Worm (Caenorhabditis elegans) whole organism, L4 larva: ENCODE results near the gene C36C5.12.

Experiments used
- F37D6.2 ChIP-seq: sonication (generic microtip); optimal IDR thresholded peaks from 2 replicates; lab custom pipeline; 2016; ENCODE audit warnings: mild to moderate bottlenecking, missing genetic modification characterization, missing compliant biosample characterization
- F44E2.7 ChIP-seq: fragments of 200-800 bp; sonication (Bioruptor generic); IDR thresholded peaks from 2 replicates; pipeline ENCODE4 v2.1.2; 2022; ENCODE audit warnings: missing genetic modification characterization, missing compliant biosample characterization
- T26A8.4 ChIP-seq: fragments of 200-800 bp; sonication (Bioruptor generic); IDR thresholded peaks from 2 replicates; pipeline ENCODE4 v1.3.6; 2022; ENCODE audit warnings: missing genetic modification characterization, missing compliant biosample characterization
- ZK546.5 ChIP-seq, 2 experiments: sonication (generic microtip); optimal IDR thresholded peaks; 2 replicates each; lab custom pipeline; 2017; ENCODE audit warnings: missing biosample characterization in 2 of 2, missing genetic modification characterization in 2 of 2
- aha-1 ChIP-seq: fragments of 150-350 bp; peaks from one replicate; lab custom pipeline; 2014; ENCODE audit warnings: missing biosample characterization, missing genetic modification characterization
- attf-4 ChIP-seq: sonication (generic microtip); optimal IDR thresholded peaks from 3 replicates; lab custom pipeline; 2017; ENCODE audit warnings: missing biosample characterization, missing genetic modification characterization
- ceh-20 ChIP-seq: fragments of 200-800 bp; sonication (Bioruptor generic); IDR thresholded peaks from 2 replicates; pipeline ENCODE4 v1.3.6; 2022; ENCODE audit warnings: missing genetic modification reagents, missing genetic modification characterization, missing compliant biosample characterization
- ceh-32 ChIP-seq: sonication (generic microtip); optimal IDR thresholded peaks from 2 replicates; lab custom pipeline; 2016; ENCODE audit warnings: mild to moderate bottlenecking, missing genetic modification characterization, missing compliant biosample characterization; ENCODE audit not compliant: poor library complexity
- ceh-82 ChIP-seq: sonication (generic microtip); optimal IDR thresholded peaks from 2 replicates; lab custom pipeline; 2017; ENCODE audit warnings: missing biosample characterization, missing genetic modification characterization
- cey-2 ChIP-seq: sonication (generic microtip); optimal IDR thresholded peaks from 3 replicates; lab custom pipeline; 2017; ENCODE audit warnings: missing genetic modification characterization, mild to moderate bottlenecking, missing compliant biosample characterization, antibody characterized with exemption, borderline replicate concordance; ENCODE audit not compliant: insufficient read depth
- daf-16 ChIP-seq, 3 experiments: sonication (generic microtip); optimal IDR thresholded peaks; 2 replicates each; lab custom pipeline; 2016 to 2017; ENCODE audit warnings: missing genetic modification characterization in 3 of 3, missing genetic modification reagents in 3 of 3, mild to moderate bottlenecking in 2 of 3, missing compliant biosample characterization in 2 of 3, missing biosample characterization in 1 of 3, moderate library complexity in 1 of 3
- daf-19 ChIP-seq: fragments of 200-800 bp; sonication (Bioruptor generic); conservative IDR thresholded peaks from 2 replicates; pipeline ENCODE4 v1.3.6; 2022; ENCODE audit warnings: missing genetic modification characterization, missing compliant biosample characterization
- dmd-6 ChIP-seq: fragments of 200-800 bp; sonication (Bioruptor generic); IDR thresholded peaks from 2 replicates; pipeline ENCODE4 v1.3.6; 2022; ENCODE audit warnings: missing genetic modification reagents, missing genetic modification characterization, missing compliant biosample characterization
- duxl-1 ChIP-seq: sonication (generic microtip); optimal IDR thresholded peaks from 2 replicates; lab custom pipeline; 2016; ENCODE audit warnings: mild to moderate bottlenecking, missing genetic modification characterization, moderate library complexity, missing compliant biosample characterization; ENCODE audit not compliant: poor library complexity
- dve-1 ChIP-seq: sonication (generic microtip); optimal IDR thresholded peaks from 2 replicates; lab custom pipeline; 2017; ENCODE audit warnings: antibody characterized with exemption, mild to moderate bottlenecking, missing genetic modification characterization, missing compliant biosample characterization; ENCODE audit not compliant: insufficient read depth
- fos-1 ChIP-seq: fragments of 150-350 bp; optimal IDR thresholded peaks from 2 replicates; lab custom pipeline; 2014; ENCODE audit warnings: missing biosample characterization, missing genetic modification characterization
- gei-8 ChIP-seq: fragments of 200-800 bp; sonication (Bioruptor generic); optimal IDR thresholded peaks from 2 replicates; lab custom pipeline; 2018; ENCODE audit warnings: mild to moderate bottlenecking, missing genetic modification characterization, missing compliant biosample characterization
- hlh-11 ChIP-seq: fragments of 200-800 bp; sonication (Bioruptor generic); optimal IDR thresholded peaks from 2 replicates; lab custom pipeline; 2018; ENCODE audit warnings: mild to moderate bottlenecking, missing genetic modification characterization, missing compliant biosample characterization
- hmg-1.1 ChIP-seq: fragments of 200-800 bp; sonication (Bioruptor generic); IDR thresholded peaks from 2 replicates; pipeline ENCODE4 v1.3.6; 2022; ENCODE audit warnings: missing genetic modification reagents, missing genetic modification characterization, missing compliant biosample characterization
- lin-1 ChIP-seq: fragments of 200-800 bp; sonication (Bioruptor generic); IDR thresholded peaks from 2 replicates; pipeline ENCODE4 v1.3.6; 2022; ENCODE audit warnings: missing genetic modification reagents, missing genetic modification characterization, missing compliant biosample characterization
- lin-15B ChIP-seq: fragments of 150-350 bp; sonication (generic microtip); optimal IDR thresholded peaks from 3 replicates; lab custom pipeline; 2014; ENCODE audit warnings: missing biosample characterization, missing genetic modification characterization
- lin-29 ChIP-seq: fragments of 200-800 bp; sonication (Bioruptor generic); IDR thresholded peaks from 2 replicates; pipeline ENCODE4 v1.3.6; 2022; ENCODE audit warnings: missing genetic modification reagents, missing genetic modification characterization, missing compliant biosample characterization
- lin-38 ChIP-seq: fragments of 200-800 bp; sonication (Bioruptor generic); IDR thresholded peaks from 2 replicates; pipeline ENCODE4 v1.3.6; 2022; ENCODE audit warnings: missing genetic modification reagents, missing genetic modification characterization, missing compliant biosample characterization
- lir-3 ChIP-seq: sonication (generic microtip); optimal IDR thresholded peaks from 2 replicates; lab custom pipeline; 2016; ENCODE audit warnings: mild to moderate bottlenecking, missing genetic modification characterization, missing compliant biosample characterization
- lsy-2 ChIP-seq, 2 experiments: fragments of 150-350 bp in 1 of 2; sonication (generic microtip) in 1 of 2; optimal IDR thresholded peaks; 2 replicates each; lab custom pipeline; 2014 to 2017; ENCODE audit warnings: missing biosample characterization in 2 of 2, missing genetic modification characterization in 2 of 2
- mdt-29 ChIP-seq: fragments of 200-800 bp; sonication (Bioruptor generic); IDR thresholded peaks from 2 replicates; pipeline ENCODE4 v1.3.6; 2022; ENCODE audit warnings: missing genetic modification reagents, missing genetic modification characterization, missing compliant biosample characterization
- mep-1 ChIP-seq: fragments of 150-350 bp; sonication (generic microtip); optimal IDR thresholded peaks from 3 replicates; lab custom pipeline; 2014; ENCODE audit warnings: missing biosample characterization, missing genetic modification characterization
- mes-2 ChIP-seq: sonication (generic microtip); optimal IDR thresholded peaks from 2 replicates; lab custom pipeline; 2016; ENCODE audit warnings: missing genotype, mild to moderate bottlenecking, missing genetic modification characterization, missing compliant biosample characterization; ENCODE audit not compliant: poor library complexity, severe bottlenecking
- mxl-3 ChIP-seq: fragments of 200-800 bp; sonication (Bioruptor generic); optimal IDR thresholded peaks from 2 replicates; lab custom pipeline; 2018; ENCODE audit warnings: mild to moderate bottlenecking, missing genetic modification characterization, missing compliant biosample characterization
- nhr-102 ChIP-seq: sonication (generic microtip); optimal IDR thresholded peaks from 2 replicates; lab custom pipeline; 2016; ENCODE audit warnings: mild to moderate bottlenecking, missing genetic modification characterization, moderate library complexity, missing compliant biosample characterization
- nhr-28 ChIP-seq: fragments of 150-350 bp; optimal IDR thresholded peaks from 2 replicates; lab custom pipeline; 2014; ENCODE audit warnings: missing biosample characterization, missing genetic modification characterization
- nhr-48 ChIP-seq: sonication (generic microtip); optimal IDR thresholded peaks from 2 replicates; lab custom pipeline; 2016; ENCODE audit warnings: mild to moderate bottlenecking, missing genetic modification characterization, missing compliant biosample characterization
- nhr-6 ChIP-seq: fragments of 150-350 bp; optimal IDR thresholded peaks from 2 replicates; lab custom pipeline; 2014; ENCODE audit warnings: missing biosample characterization, missing genetic modification characterization
- pha-4 ChIP-seq, 2 experiments: fragments of 150-350 bp in 1 of 2; fragments of 200-800 bp in 1 of 2; sonication (Bioruptor generic) in 1 of 2; IDR thresholded peaks in 1 of 2; optimal IDR thresholded peaks in 1 of 2; 2 replicates each; pipeline versions ENCODE4 v1.3.6 to Lab custom; 2014 to 2022; ENCODE audit warnings: missing genetic modification characterization in 2 of 2, missing genetic modification reagents in 2 of 2, missing biosample characterization in 1 of 2, missing compliant biosample characterization in 1 of 2
- php-3 ChIP-seq: fragments of 200-800 bp; sonication (Bioruptor generic); IDR thresholded peaks from 2 replicates; pipeline ENCODE4 v1.3.6; 2022; ENCODE audit warnings: missing genetic modification reagents, missing genetic modification characterization, missing compliant biosample characterization
- pqm-1 ChIP-seq: sonication (generic microtip); optimal IDR thresholded peaks from 2 replicates; lab custom pipeline; 2017; ENCODE audit warnings: missing biosample characterization, missing genetic modification characterization
- sdz-12 ChIP-seq: fragments of 200-800 bp; sonication (Bioruptor generic); optimal IDR thresholded peaks from 2 replicates; lab custom pipeline; 2018; ENCODE audit warnings: mild to moderate bottlenecking, missing genetic modification characterization, missing compliant biosample characterization
- skn-1 ChIP-seq: fragments of 150-350 bp; optimal IDR thresholded peaks from 2 replicates; lab custom pipeline; 2014; ENCODE audit warnings: missing biosample characterization, missing genetic modification characterization
- spr-3 ChIP-seq: fragments of 200-800 bp; sonication (Bioruptor generic); optimal IDR thresholded peaks from 2 replicates; lab custom pipeline; 2018; ENCODE audit warnings: mild to moderate bottlenecking, missing genetic modification characterization, missing compliant biosample characterization
- tra-1 ChIP-seq: fragments of 200-800 bp; sonication (Bioruptor generic); IDR thresholded peaks from 2 replicates; pipeline ENCODE4 v1.3.6; 2022; ENCODE audit warnings: missing genetic modification reagents, missing genetic modification characterization, missing compliant biosample characterization
- unc-130 ChIP-seq: sonication (generic microtip); optimal IDR thresholded peaks from 2 replicates; lab custom pipeline; 2016; ENCODE audit warnings: missing genetic modification reagents, missing genetic modification characterization, missing compliant biosample characterization
- unc-62 ChIP-seq, 3 experiments: fragments of 150-350 bp in 1 of 3; sonication (generic microtip); optimal IDR thresholded peaks in 2 of 3; peaks in 1 of 3; 1 replicate in 1 of 3; 2 replicates in 2 of 3; lab custom pipeline; 2014 to 2017; ENCODE audit warnings: missing biosample characterization in 3 of 3, missing genetic modification characterization in 3 of 3, missing genetic modification reagents in 3 of 3, missing genotype in 1 of 3
- zag-1 ChIP-seq: fragments of 150-350 bp; optimal IDR thresholded peaks from 2 replicates; lab custom pipeline; 2014; ENCODE audit warnings: missing biosample characterization, missing genetic modification characterization
- ztf-11 ChIP-seq: fragments of 150-350 bp; optimal IDR thresholded peaks from 2 replicates; lab custom pipeline; 2014; ENCODE audit warnings: missing biosample characterization, missing genetic modification characterization
- ztf-7 ChIP-seq: fragments of 150-350 bp; optimal IDR thresholded peaks from 2 replicates; lab custom pipeline; 2014; ENCODE audit warnings: missing biosample characterization, missing genetic modification characterization

The C36C5.12 gene

DNA sequence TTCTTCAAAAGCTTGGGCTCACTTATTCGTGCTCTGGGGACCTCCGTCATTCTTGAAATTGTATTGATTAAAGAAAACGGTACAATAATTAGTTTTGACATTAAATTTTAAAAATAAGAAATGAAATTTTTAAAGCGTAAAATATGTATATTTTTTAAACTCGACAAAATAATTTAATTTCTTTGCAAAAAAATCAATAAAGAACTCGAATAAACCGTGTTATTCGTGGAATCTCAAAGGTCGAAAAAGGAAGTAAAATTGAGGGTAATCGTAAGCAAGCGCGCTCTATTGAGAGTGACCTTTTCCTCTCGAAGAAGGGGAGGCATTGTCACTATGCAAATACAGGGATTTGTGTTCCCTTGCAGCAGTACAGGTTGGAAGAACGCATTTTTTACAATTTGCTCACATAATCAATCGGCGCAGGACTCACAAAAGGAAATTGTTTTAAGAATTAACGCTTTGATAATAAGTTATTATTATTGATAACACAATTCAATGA lies 35.8 kb upstream of the C36C5.12 start, which contains the start of gene Y73C8B.2 (continued):
- TF ChIP-seq spr-3 (GFP tag; lab: Kevin White, UChicago) (no peak), nhr-102 (tag; lab: Kevin White, UChicago) (peak; percentile 34), lin-29 (GFP tag; lab: Robert Waterston, UW) (no peak), ztf-7 (tag; lab: Kevin White, UChicago) (no peak), nhr-6 (tag; lab: Kevin White, UChicago) (peak; percentile 83), pha-4 (GFP tag; IDR thresholded peaks at IDR 0.05; lab: Robert Waterston, UW) (no peak), pha-4 (tag; optimal IDR thresholded peaks at IDR 0.05; lab: Kevin White, UChicago) (peak; percentile 94), lin-15B (tag; lab: Kevin White, UChicago) (no peak), pqm-1 (tag; lab: Kevin White, UChicago) (peak; percentile 14), sdz-12 (no peak), dmd-6 (no peak), nhr-28 (tag; lab: Kevin White, UChicago) (peak; percentile 38), zag-1 (tag; lab: Kevin White, UChicago) (no peak), attf-4 (tag; lab: Kevin White, UChicago) (no peak), lsy-2 (tag; optimal IDR thresholded peaks at IDR 0.05; lab: Kevin White, UChicago) (peak in 1 of 2 experiments; percentile 58), daf-16 (GFP tag; optimal IDR thresholded peaks at IDR 0.05; lab: Kevin White, UChicago) (no peak), daf-16 (tag; optimal IDR thresholded peaks at IDR 0.05; lab: Kevin White, UChicago) (peak; percentile 13), aha-1 (tag; lab: Kevin White, UChicago) (peak; percentile 92), mep-1 (peak; percentile 59), lin-38 (GFP tag; lab: Robert Waterston, UW) (peak; percentile 81), mxl-3 (GFP tag; lab: Kevin White, UChicago) (no peak), hmg-1.1 (GFP tag; lab: Robert Waterston, UW) (peak; percentile 36; the same call in 1 of the 2 replicates)
- TF ChIP-seq, all 104 proteins: peak for 16

DNA sequence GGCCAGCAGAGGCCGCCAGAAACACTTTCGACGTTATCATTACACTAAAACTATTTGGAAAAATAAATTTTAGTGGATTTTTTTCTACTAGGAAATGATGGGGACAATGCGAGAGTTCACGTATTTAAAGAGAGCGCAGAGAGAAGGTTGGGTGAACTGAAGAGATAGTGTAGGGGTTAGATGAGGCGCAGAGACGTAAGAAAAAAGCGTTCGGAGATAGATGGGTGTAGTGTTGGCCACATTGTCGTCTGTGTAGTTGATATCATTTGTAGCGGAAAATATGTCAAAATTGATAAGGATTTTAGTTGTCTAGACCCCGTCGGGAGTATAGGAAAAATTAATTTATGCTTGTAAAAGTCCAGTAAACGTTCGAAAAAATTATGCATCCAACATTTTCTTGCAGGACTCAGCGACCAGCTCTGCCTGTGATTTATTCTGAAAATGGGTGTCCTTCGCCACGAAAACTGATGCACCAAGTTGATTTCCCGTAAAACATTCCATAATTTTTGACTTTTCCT lies 34.0 kb upstream of the C36C5.12 start, which contains the start of the genes Y73C8B.3 and Y73C8B.9:
Y73C8B.3 (minus strand) TSS at position 147 of the 518 bp plus-strand sequence.
Y73C8B.9 (plus strand) TSS at position 468 of the 518 bp plus-strand sequence.
- TF ChIP-seq ceh-20 (peak; percentile 40; the same call in 1 of the 2 replicates), unc-62 (GFP tag; optimal IDR thresholded peaks at IDR 0.05 in 1 of 2; lab: Kevin White, UChicago) (peak in 1 of 2 experiments; percentile 83), unc-62 (tag; optimal IDR thresholded peaks at IDR 0.05; lab: Kevin White, UChicago) (no peak), mxl-3 (GFP tag; lab: Kevin White, UChicago) (peak; percentile 43), nhr-48 (tag; lab: Kevin White, UChicago) (peak; percentile 76), ceh-32 (tag; lab: Kevin White, UChicago) (no peak), skn-1 (tag; lab: Kevin White, UChicago) (no peak), nhr-102 (tag; lab: Kevin White, UChicago) (peak; percentile 9), F44E2.7 (GFP tag; lab: Robert Waterston, UW) (no peak), duxl-1 (tag; lab: Kevin White, UChicago) (peak; percentile 36), tra-1 (no peak), lir-3 (tag; lab: Kevin White, UChicago) (no peak), dve-1 (peak; percentile 59), ceh-82 (tag; lab: Kevin White, UChicago) (no peak), fos-1 (tag; lab: Kevin White, UChicago) (no peak), daf-19 (GFP tag; lab: Robert Waterston, UW) (no peak), dmd-6 (peak; percentile 83), lin-1 (peak; percentile 55; the same call in 1 of the 2 replicates), F37D6.2 (tag; lab: Kevin White, UChicago) (no peak), mdt-29 (GFP tag; lab: Robert Waterston, UW) (no peak), ZK546.5 (tag; optimal IDR thresholded peaks at IDR 0.05; lab: Kevin White, UChicago) (no peak), daf-16 (GFP tag; optimal IDR thresholded peaks at IDR 0.05; lab: Kevin White, UChicago) (no peak), daf-16 (tag; optimal IDR thresholded peaks at IDR 0.05; lab: Kevin White, UChicago) (peak; percentile 7), ztf-11 (tag; lab: Kevin White, UChicago) (no peak), nhr-28 (tag; lab: Kevin White, UChicago) (peak; percentile 100), unc-130 (no peak), lsy-2 (tag; optimal IDR thresholded peaks at IDR 0.05; lab: Kevin White, UChicago) (peak in 1 of 2 experiments; percentile 21), T26A8.4 (GFP tag; lab: Robert Waterston, UW) (no peak; the same call in 1 of the 2 replicates), hmg-1.1 (GFP tag; lab: Robert Waterston, UW) (peak; percentile 63; the same call in 1 of the 2 replicates), php-3 (0 out of 2 replicates have a peak, but pooled peaks have one; percentile 14), gei-8 (GFP tag; lab: Kevin White, UChicago) (no peak), mes-2 (tag; lab: Kevin White, UChicago) (peak; percentile 39), cey-2 (tag; lab: Kevin White, UChicago) (peak; percentile 22), aha-1 (tag; lab: Kevin White, UChicago) (peak; percentile 95), hlh-11 (peak; percentile 72)
